Fruit fly (Drosophila melanogaster) whole organism, embryonic: Measurements from ENCODE around the gene Tim9b.
A peak's percentile ranks its signal among the peaks of the same experiment; 100 is the strongest.

Source experiments
- Antp ChIP-seq: fragments of 200-800 bp; sonication (Bioruptor generic); optimal IDR thresholded peaks from 3 replicates; lab custom pipeline; 2016; ENCODE audit warnings: missing biosample characterization, missing genetic modification characterization
- Bgb ChIP-seq: fragments of 200-800 bp; sonication (Bioruptor generic); IDR thresholded peaks from 2 replicates; pipeline ENCODE4 v1.3.6; 2022; ENCODE audit warnings: missing biosample characterization, missing genetic modification characterization; ENCODE audit not compliant: partially characterized antibody
- Bteb2 ChIP-seq: fragments of 200-800 bp; sonication (Bioruptor generic); optimal IDR thresholded peaks from 2 replicates; lab custom pipeline; 2016; ENCODE audit warnings: missing biosample characterization, missing genetic modification characterization
- CG10267 ChIP-seq: fragments of 200-800 bp; sonication (Bioruptor generic); optimal IDR thresholded peaks from 2 replicates; lab custom pipeline; 2018; ENCODE audit warnings: missing biosample characterization, mild to moderate bottlenecking, missing genetic modification characterization, moderate library complexity
- CG11456 ChIP-seq: fragments of 200-800 bp; sonication (Bioruptor generic); IDR thresholded peaks from 3 replicates; pipeline ENCODE4 v1.3.6; 2022; ENCODE audit warnings: missing biosample characterization, missing genetic modification characterization
- CG12071 ChIP-seq: fragments of 200-800 bp; sonication (Bioruptor generic); optimal IDR thresholded peaks from 3 replicates; lab custom pipeline; 2018; ENCODE audit warnings: missing biosample characterization, mild to moderate bottlenecking, missing genetic modification characterization
- CG17361 ChIP-seq: fragments of 200-800 bp; sonication (Bioruptor generic); IDR thresholded peaks from 3 replicates; pipeline ENCODE4 v1.3.6; 2022; ENCODE audit warnings: missing biosample characterization, missing genetic modification characterization
- CG17802 ChIP-seq: fragments of 200-800 bp; sonication (Bioruptor generic); optimal IDR thresholded peaks from 2 replicates; lab custom pipeline; 2018; ENCODE audit warnings: missing biosample characterization, mild to moderate bottlenecking, missing genetic modification characterization, moderate library complexity
- CG2712 ChIP-seq: fragments of 200-800 bp; optimal IDR thresholded peaks from 3 replicates; lab custom pipeline; 2019; ENCODE audit warnings: missing biosample characterization, mild to moderate bottlenecking, missing genetic modification characterization, moderate library complexity
- CG33557 ChIP-seq: fragments of 200-800 bp; sonication (Bioruptor generic); optimal IDR thresholded peaks from 2 replicates; lab custom pipeline; 2019; ENCODE audit warnings: missing biosample characterization, mild to moderate bottlenecking, missing genetic modification characterization, moderate library complexity
- CG6791 ChIP-seq: fragments of 200-800 bp; sonication (Bioruptor generic); IDR thresholded peaks from 3 replicates; pipeline ENCODE4 v1.3.6; 2022; ENCODE audit warnings: missing biosample characterization, missing genetic modification characterization; ENCODE audit not compliant: partially characterized antibody
- CG7928 ChIP-seq: fragments of 200-800 bp; sonication (Bioruptor generic); optimal IDR thresholded peaks from 2 replicates; lab custom pipeline; 2017; ENCODE audit warnings: missing biosample characterization, mild to moderate bottlenecking, missing genetic modification characterization
- CoRest ChIP-seq: fragments of 200-800 bp; sonication (Bioruptor generic); optimal IDR thresholded peaks from 3 replicates; lab custom pipeline; 2018; ENCODE audit warnings: missing biosample characterization, mild to moderate bottlenecking, missing genetic modification characterization, moderate library complexity
- CrebB ChIP-seq: fragments of 200-800 bp; sonication (Bioruptor generic); optimal IDR thresholded peaks from 3 replicates; lab custom pipeline; 2018; ENCODE audit warnings: missing biosample characterization, mild to moderate bottlenecking, missing genetic modification characterization
- D ChIP-seq, 2 experiments: fragments of 200-800 bp in 1 of 2; fragments of >200 bp in 1 of 2; sonication (Bioruptor generic) in 1 of 2; optimal IDR thresholded peaks; 2 replicates in 1 of 2; 3 replicates in 1 of 2; lab custom pipeline; 2017; ENCODE audit warnings: mild to moderate bottlenecking in 1 of 2, missing biosample characterization in 1 of 2, missing genetic modification characterization in 1 of 2, missing genetic modification reagents in 1 of 2
- Dll ChIP-seq: fragments of 200-800 bp; sonication (Bioruptor generic); IDR thresholded peaks from 4 replicates; pipeline ENCODE4 v1.3.6; 2022; ENCODE audit warnings: missing biosample characterization, missing genetic modification characterization; ENCODE audit not compliant: partially characterized antibody
- Drgx ChIP-seq: fragments of 200-800 bp; sonication (Bioruptor generic); IDR thresholded peaks from 2 replicates; pipeline ENCODE4 v1.3.6; 2022; ENCODE audit warnings: missing biosample characterization, missing genetic modification characterization
- E2f1 ChIP-seq: fragments of 200-800 bp; sonication (Bioruptor generic); IDR thresholded peaks from 2 replicates; pipeline ENCODE4 v1.3.6; 2022; ENCODE audit warnings: missing biosample characterization, missing genetic modification characterization
- Ets97D ChIP-seq: fragments of 200-800 bp; sonication (Bioruptor generic); optimal IDR thresholded peaks from 3 replicates; lab custom pipeline; 2016; ENCODE audit warnings: missing biosample characterization, missing genetic modification characterization
- Fer1 ChIP-seq: fragments of 200-800 bp; sonication (Bioruptor generic); optimal IDR thresholded peaks from 2 replicates; lab custom pipeline; 2017; ENCODE audit warnings: missing biosample characterization, mild to moderate bottlenecking, missing genetic modification characterization
- GATAe ChIP-seq: fragments of 200-800 bp; sonication (Bioruptor generic); conservative IDR thresholded peaks from 2 replicates; pipeline ENCODE4 v1.3.6; 2022; ENCODE audit warnings: missing biosample characterization, missing genetic modification characterization
- HmgZ ChIP-seq: fragments of 200-800 bp; sonication (Bioruptor generic); optimal IDR thresholded peaks from 2 replicates; lab custom pipeline; 2018; ENCODE audit warnings: missing biosample characterization, mild to moderate bottlenecking, missing genetic modification characterization
- Med ChIP-seq: fragments of 200-800 bp; sonication (Bioruptor generic); peaks from one replicate; lab custom pipeline; 2016; ENCODE audit warnings: missing biosample characterization, missing genetic modification characterization, mild to moderate bottlenecking, inconsistent platforms, moderate library complexity
- Myb ChIP-seq: fragments of 200-800 bp; sonication (Bioruptor generic); optimal IDR thresholded peaks from 2 replicates; lab custom pipeline; 2016; ENCODE audit warnings: missing biosample characterization, missing genetic modification characterization
- Ptx1 ChIP-seq: fragments of 200-800 bp; sonication (Bioruptor generic); IDR thresholded peaks from 2 replicates; pipeline ENCODE4 v1.3.6; 2022; ENCODE audit warnings: missing biosample characterization, missing genetic modification characterization
- Rfx ChIP-seq: fragments of 200-800 bp; sonication (Bioruptor generic); IDR thresholded peaks from 2 replicates; pipeline ENCODE4 v1.3.6; 2022; ENCODE audit warnings: missing biosample characterization, missing genetic modification characterization
- Trl ChIP-seq, 3 experiments: fragments of >200 bp in 2 of 3; fragments of 200-800 bp in 1 of 3; sonication (Bioruptor generic) in 1 of 3; optimal IDR thresholded peaks; 2 replicates in 1 of 3; 3 replicates in 2 of 3; lab custom pipeline; 2016 to 2017; ENCODE audit warnings: missing biosample characterization in 1 of 3, missing genetic modification characterization in 1 of 3
- Xrp1 ChIP-seq: fragments of 200-800 bp; sonication (Bioruptor generic); IDR thresholded peaks from 2 replicates; pipeline ENCODE4 v1.3.6; 2022; ENCODE audit warnings: missing biosample characterization, missing genetic modification characterization
- amos ChIP-seq: fragments of 200-800 bp; sonication (Bioruptor generic); IDR thresholded peaks from 2 replicates; pipeline ENCODE4 v1.3.6; 2022; ENCODE audit warnings: missing biosample characterization, missing genetic modification characterization; ENCODE audit not compliant: partially characterized antibody
- bsh ChIP-seq, 2 experiments: fragments of 200-800 bp; sonication (Bioruptor generic); optimal IDR thresholded peaks; 2 replicates each; lab custom pipeline; 2017 to 2018; ENCODE audit warnings: mild to moderate bottlenecking in 2 of 2, missing biosample characterization in 2 of 2, missing genetic modification characterization in 2 of 2, moderate library complexity in 1 of 2
- chinmo ChIP-seq: fragments of 200-800 bp; sonication (Bioruptor generic); IDR thresholded peaks from 4 replicates; pipeline ENCODE4 v1.3.6; 2022; ENCODE audit warnings: missing biosample characterization, missing genetic modification characterization; ENCODE audit not compliant: partially characterized antibody
- crol ChIP-seq: fragments of 200-800 bp; sonication (Bioruptor generic); IDR thresholded peaks from 2 replicates; pipeline ENCODE4 v1.3.6; 2022; ENCODE audit warnings: missing biosample characterization, missing genetic modification characterization
- dan ChIP-seq: fragments of 200-800 bp; sonication (Bioruptor generic); IDR thresholded peaks from 2 replicates; pipeline ENCODE4 v1.3.6; 2022; ENCODE audit warnings: missing biosample characterization, missing genetic modification characterization
- dysf ChIP-seq: fragments of 200-800 bp; sonication (Bioruptor generic); IDR thresholded peaks from 3 replicates; pipeline ENCODE4 v1.3.6; 2022; ENCODE audit warnings: missing biosample characterization, missing genetic modification characterization
- ems ChIP-seq: fragments of 200-800 bp; sonication (Bioruptor generic); optimal IDR thresholded peaks from 3 replicates; lab custom pipeline; 2016; ENCODE audit warnings: missing biosample characterization, missing genetic modification characterization
- gfzf ChIP-seq: fragments of 200-800 bp; sonication (Bioruptor generic); optimal IDR thresholded peaks from 2 replicates; lab custom pipeline; 2016; ENCODE audit warnings: missing biosample characterization, mild to moderate bottlenecking, missing genetic modification characterization, moderate library complexity
- h ChIP-seq: fragments of >200 bp; optimal IDR thresholded peaks from 2 replicates; lab custom pipeline; 2017
- lilli ChIP-seq: fragments of 200-800 bp; sonication (Bioruptor generic); optimal IDR thresholded peaks from 3 replicates; lab custom pipeline; 2016; ENCODE audit warnings: missing biosample characterization, missing genetic modification characterization
- nau ChIP-seq: fragments of 200-800 bp; sonication (Bioruptor generic); optimal IDR thresholded peaks from 3 replicates; lab custom pipeline; 2017; ENCODE audit warnings: missing biosample characterization, mild to moderate bottlenecking, missing genetic modification characterization, missing genetic modification reagents
- oc ChIP-seq: fragments of 200-800 bp; sonication (Bioruptor generic); optimal IDR thresholded peaks from 2 replicates; lab custom pipeline; 2018; ENCODE audit warnings: missing biosample characterization, mild to moderate bottlenecking, missing genetic modification characterization, moderate library complexity
- p53 ChIP-seq: fragments of 200-800 bp; sonication (Bioruptor generic); optimal IDR thresholded peaks from 2 replicates; lab custom pipeline; 2016; ENCODE audit warnings: missing biosample characterization, missing genetic modification characterization
- pnt ChIP-seq: fragments of 200-800 bp; sonication (Bioruptor generic); optimal IDR thresholded peaks from 3 replicates; lab custom pipeline; 2016; ENCODE audit warnings: missing biosample characterization, missing genetic modification characterization
- repo ChIP-seq: fragments of 200-800 bp; sonication (Bioruptor generic); optimal IDR thresholded peaks from 2 replicates; lab custom pipeline; 2016; ENCODE audit warnings: missing biosample characterization, missing genetic modification characterization
- row ChIP-seq: fragments of 200-800 bp; sonication (Bioruptor generic); IDR thresholded peaks from 3 replicates; pipeline ENCODE4 v1.3.6; 2022; ENCODE audit warnings: missing biosample characterization, missing genetic modification characterization
- stwl ChIP-seq: fragments of 200-800 bp; sonication (Bioruptor generic); optimal IDR thresholded peaks from 3 replicates; lab custom pipeline; 2018; ENCODE audit warnings: missing biosample characterization, mild to moderate bottlenecking, missing genetic modification characterization, moderate library complexity
- tgo ChIP-seq: fragments of 200-800 bp; sonication (Bioruptor generic); IDR thresholded peaks from 3 replicates; pipeline ENCODE4 v1.3.6; 2022; ENCODE audit warnings: missing biosample characterization, missing genetic modification characterization
- ttk ChIP-seq: fragments of 200-800 bp; sonication (Bioruptor generic); IDR thresholded peaks from 2 replicates; pipeline ENCODE4 v2.1.2; 2022; ENCODE audit warnings: missing biosample characterization, missing genetic modification characterization
- zfh2 ChIP-seq: fragments of 200-800 bp; sonication (Bioruptor generic); optimal IDR thresholded peaks from 2 replicates; lab custom pipeline; 2016; ENCODE audit warnings: missing biosample characterization, missing genetic modification characterization

Tim9b gene

DNA sequence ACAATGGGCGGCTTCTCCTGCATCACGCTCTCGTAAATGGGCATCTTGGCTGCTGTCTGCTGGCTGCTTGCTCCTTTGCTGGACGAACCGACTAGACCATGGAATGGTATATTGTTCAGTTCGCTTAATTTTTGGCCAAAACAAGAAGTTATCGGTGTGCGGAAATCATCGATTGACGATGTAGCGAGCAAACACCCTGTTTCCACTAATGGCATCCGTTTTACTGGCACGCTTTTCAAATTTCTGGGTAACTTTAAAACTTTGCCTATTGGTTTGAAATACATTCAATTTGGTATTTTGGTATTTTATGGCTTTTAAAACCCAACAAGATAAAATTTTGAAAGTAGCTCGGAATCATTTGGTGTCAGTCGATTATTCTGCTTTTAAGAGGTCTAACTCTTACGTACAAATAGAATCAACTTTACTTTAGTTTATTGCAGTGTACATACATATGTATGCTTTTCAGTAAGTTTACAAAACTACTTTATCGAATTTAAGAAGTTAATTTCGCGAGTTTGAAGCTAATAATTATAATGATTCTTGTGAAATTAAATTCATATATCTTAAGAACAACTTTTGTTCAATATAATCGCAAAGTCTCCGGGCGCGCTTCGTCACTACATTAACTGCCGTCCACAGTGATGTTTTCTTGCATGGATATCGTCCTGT is 27.7 kb upstream of the Tim9b start, which contains the start of gene Arp10 (continued):
- TF ChIP-seq p53 (GFP tag; lab: Kevin White, UChicago) (no peak), E2f1 (GFP tag; lab: Robert Waterston, UW) (no peak), Ptx1 (GFP tag; lab: Robert Waterston, UW) (peak; percentile 17; the same call in 1 of the 2 replicates), Fer1 (GFP tag; lab: Kevin White, UChicago) (peak; percentile 12), HmgZ (tag; lab: Kevin White, UChicago) (peak; percentile 50), Drgx (GFP tag; lab: Robert Waterston, UW) (no peak), CrebB (tag; lab: Kevin White, UChicago) (no peak), row (GFP tag; lab: Robert Waterston, UW) (peak; percentile 77), CoRest (tag; lab: Kevin White, UChicago) (peak; percentile 26), nau (GFP tag; lab: Kevin White, UChicago) (no peak), tgo (GFP tag; lab: Robert Waterston, UW) (no peak), crol (GFP tag; lab: Robert Waterston, UW) (no peak), Xrp1 (GFP tag; lab: Robert Waterston, UW) (no peak), Rfx (0 out of 2 replicates have a peak, but pooled peaks have one; percentile 16), bsh (GFP tag; optimal IDR thresholded peaks at IDR 0.05; lab: Kevin White, UChicago) (peak in 1 of 2 experiments; percentile 2), Trl (optimal IDR thresholded peaks at IDR 0.05; lab: Kevin White, UChicago) (no peak), Trl (GFP tag; optimal IDR thresholded peaks at IDR 0.05; lab: Kevin White, UChicago) (peak; percentile 41), CG11456 (peak; percentile 52; the same call in 1 of the 3 replicates), CG17361 (GFP tag; lab: Robert Waterston, UW) (0 out of 3 replicates have a peak, but pooled peaks have one; percentile 35), CG10267 (tag; lab: Kevin White, UChicago) (peak; percentile 26), pnt (GFP tag; lab: Kevin White, UChicago) (no peak), gfzf (peak; percentile 47), ems (GFP tag; lab: Kevin White, UChicago) (no peak), CG2712 (tag; lab: Kevin White, UChicago) (peak; percentile 8), dysf (GFP tag; lab: Robert Waterston, UW) (0 out of 3 replicates have a peak, but pooled peaks have one; percentile 6), Med (GFP tag; lab: Kevin White, UChicago) (peak; percentile 57), CG17802 (tag; lab: Kevin White, UChicago) (peak; percentile 83), dan (GFP tag; lab: Robert Waterston, UW) (no peak), Antp (GFP tag; lab: Kevin White, UChicago) (peak; percentile 0), CG12071 (no peak), Bgb (GFP tag; lab: Robert Waterston, UW) (peak; percentile 43; the same call in 1 of the 2 replicates), GATAe (GFP tag; lab: Robert Waterston, UW) (no peak), lilli (peak; percentile 12), repo (GFP tag; lab: Kevin White, UChicago) (no peak), CG7928 (GFP tag; lab: Kevin White, UChicago) (no peak), chinmo (GFP tag; lab: Robert Waterston, UW) (0 out of 4 replicates have a peak, but pooled peaks have one; percentile 59), h (lab: Kevin White, UChicago) (no peak), CG33557 (GFP tag; lab: Kevin White, UChicago) (peak; percentile 2), Dll (GFP tag; lab: Robert Waterston, UW) (peak; percentile 59; the same call in 3 of the 4 replicates), ttk (no peak), zfh2 (GFP tag; lab: Kevin White, UChicago) (peak; percentile 14), Ets97D (GFP tag; lab: Kevin White, UChicago) (peak; percentile 15), Myb (GFP tag; lab: Kevin White, UChicago) (peak; percentile 37), stwl (tag; lab: Kevin White, UChicago) (peak; percentile 43), amos (peak; percentile 44; the same call in 1 of the 2 replicates), oc (no peak), CG6791 (GFP tag; lab: Robert Waterston, UW) (0 out of 3 replicates have a peak, but pooled peaks have one; percentile 50), D (optimal IDR thresholded peaks at IDR 0.05; lab: Kevin White, UChicago) (no peak), D (GFP tag; optimal IDR thresholded peaks at IDR 0.05; lab: Kevin White, UChicago) (no peak), Bteb2 (GFP tag; lab: Kevin White, UChicago) (no peak)
